Fruit fly (Drosophila melanogaster) whole organism, prepupa: Measurements from ENCODE around the gene CG2841.
A peak's percentile ranks its signal among the peaks of the same experiment; 100 is the strongest.

Source experiments
- Blimp-1 ChIP-seq: fragments of 200-800 bp; sonication (Bioruptor generic); optimal IDR thresholded peaks from 3 replicates; lab custom pipeline; 2017; ENCODE audit warnings: missing biosample characterization, missing genetic modification characterization, mild to moderate bottlenecking, moderate library complexity, missing genetic modification reagents
- CG10631 ChIP-seq: fragments of 200-800 bp; sonication (Bioruptor generic); optimal IDR thresholded peaks from 2 replicates; lab custom pipeline; 2016; ENCODE audit warnings: missing biosample characterization, missing genetic modification characterization
- CG10669 ChIP-seq: fragments of 200-800 bp; sonication (Bioruptor generic); optimal IDR thresholded peaks from 3 replicates; lab custom pipeline; 2018; ENCODE audit warnings: missing biosample characterization, mild to moderate bottlenecking, missing genetic modification characterization, moderate library complexity
- CG11294 ChIP-seq: fragments of 200-800 bp; sonication (Bioruptor generic); IDR thresholded peaks from 2 replicates; pipeline ENCODE4 v1.3.6; 2022; ENCODE audit warnings: missing biosample characterization, missing genetic modification characterization
- CG11762 ChIP-seq: fragments of 200-800 bp; sonication (Bioruptor generic); optimal IDR thresholded peaks from 3 replicates; lab custom pipeline; 2016; ENCODE audit warnings: missing biosample characterization, missing genetic modification characterization; ENCODE audit not compliant: insufficient read depth
- CG11902 ChIP-seq: fragments of 200-800 bp; sonication (Bioruptor generic); optimal IDR thresholded peaks from 3 replicates; lab custom pipeline; 2016; ENCODE audit warnings: missing biosample characterization, missing genetic modification characterization
- CG15336 ChIP-seq: fragments of 200-800 bp; sonication (Bioruptor generic); IDR thresholded peaks from 2 replicates; pipeline ENCODE4 v1.3.6; 2022; ENCODE audit warnings: missing biosample characterization, missing genetic modification characterization
- CG1621 ChIP-seq: fragments of 200-800 bp; sonication (Bioruptor generic); optimal IDR thresholded peaks from 3 replicates; lab custom pipeline; 2018; ENCODE audit warnings: missing biosample characterization, mild to moderate bottlenecking, missing genetic modification characterization
- CG16779 ChIP-seq: fragments of 200-800 bp; sonication (Bioruptor generic); optimal IDR thresholded peaks from 3 replicates; lab custom pipeline; 2017; ENCODE audit warnings: missing biosample characterization, mild to moderate bottlenecking, missing genetic modification characterization
- CG3032 ChIP-seq: fragments of 200-800 bp; optimal IDR thresholded peaks from 2 replicates; lab custom pipeline; 2019; ENCODE audit warnings: missing biosample characterization, mild to moderate bottlenecking, missing genetic modification characterization, moderate library complexity
- CG31627 ChIP-seq: fragments of 200-800 bp; sonication (Bioruptor generic); optimal IDR thresholded peaks from 3 replicates; lab custom pipeline; 2016; ENCODE audit warnings: missing biosample characterization, missing genetic modification characterization
- CG34406 ChIP-seq: fragments of 200-800 bp; sonication (Bioruptor generic); optimal IDR thresholded peaks from 3 replicates; lab custom pipeline; 2016; ENCODE audit warnings: missing biosample characterization, missing genetic modification characterization
- CG4318 ChIP-seq: fragments of 200-800 bp; sonication (Bioruptor generic); optimal IDR thresholded peaks from 3 replicates; lab custom pipeline; 2017; ENCODE audit warnings: missing biosample characterization, mild to moderate bottlenecking, missing genetic modification characterization
- CG6276 ChIP-seq: fragments of 200-800 bp; sonication (Bioruptor generic); optimal IDR thresholded peaks from 2 replicates; lab custom pipeline; 2017; ENCODE audit warnings: missing biosample characterization, mild to moderate bottlenecking, missing genetic modification characterization
- CG6792 ChIP-seq: fragments of 200-800 bp; sonication (Bioruptor generic); optimal IDR thresholded peaks from 3 replicates; lab custom pipeline; 2016; ENCODE audit warnings: missing biosample characterization, missing genetic modification characterization
- CG6808 ChIP-seq: fragments of 200-800 bp; sonication (Bioruptor generic); optimal IDR thresholded peaks from 3 replicates; lab custom pipeline; 2017; ENCODE audit warnings: missing biosample characterization, missing genetic modification characterization, mild to moderate bottlenecking, moderate library complexity, missing genetic modification reagents
- CG6854 ChIP-seq: fragments of 200-800 bp; sonication (Bioruptor generic); optimal IDR thresholded peaks from 2 replicates; lab custom pipeline; 2017; ENCODE audit warnings: missing biosample characterization, mild to moderate bottlenecking, missing genetic modification characterization
- CG8119 ChIP-seq: fragments of 200-800 bp; sonication (Bioruptor generic); IDR thresholded peaks from 3 replicates; pipeline ENCODE4 v1.3.6; 2022; ENCODE audit warnings: missing biosample characterization, missing genetic modification characterization
- CG8319 ChIP-seq: fragments of 200-800 bp; sonication (Bioruptor generic); optimal IDR thresholded peaks from 3 replicates; lab custom pipeline; 2016; ENCODE audit warnings: missing biosample characterization, missing genetic modification characterization
- CG9139 ChIP-seq: fragments of 200-800 bp; sonication (Bioruptor generic); optimal IDR thresholded peaks from 3 replicates; lab custom pipeline; 2017; ENCODE audit warnings: missing biosample characterization, mild to moderate bottlenecking, missing genetic modification characterization
- Eip75B ChIP-seq: fragments of 200-800 bp; sonication (Bioruptor generic); optimal IDR thresholded peaks from 3 replicates; lab custom pipeline; 2016; ENCODE audit warnings: missing biosample characterization, missing genetic modification characterization
- Eip93F ChIP-seq: fragments of 200-800 bp; sonication (Bioruptor generic); optimal IDR thresholded peaks from 2 replicates; lab custom pipeline; 2016; ENCODE audit warnings: missing biosample characterization, mild to moderate bottlenecking, missing genetic modification characterization
- Ets21C ChIP-seq: fragments of 200-800 bp; sonication (Bioruptor generic); optimal IDR thresholded peaks from 3 replicates; lab custom pipeline; 2016; ENCODE audit warnings: missing biosample characterization, missing genetic modification characterization
- Ets96B ChIP-seq: fragments of 200-800 bp; optimal IDR thresholded peaks from 2 replicates; lab custom pipeline; 2019; ENCODE audit warnings: missing biosample characterization, mild to moderate bottlenecking, missing genetic modification characterization, moderate library complexity
- Gug ChIP-seq: fragments of 200-800 bp; sonication (Bioruptor generic); IDR thresholded peaks from 2 replicates; pipeline ENCODE4 v1.3.6; 2022; ENCODE audit warnings: missing biosample characterization, missing genetic modification characterization
- Hr38 ChIP-seq: sonication (Bioruptor generic); optimal IDR thresholded peaks from 2 replicates; lab custom pipeline; 2016; ENCODE audit warnings: missing biosample characterization, missing genetic modification characterization
- Hr39 ChIP-seq: fragments of 200-800 bp; sonication (Bioruptor generic); optimal IDR thresholded peaks from 2 replicates; lab custom pipeline; 2016; ENCODE audit warnings: missing biosample characterization, missing genetic modification characterization
- Hr4 ChIP-seq: fragments of 200-800 bp; sonication (Bioruptor generic); optimal IDR thresholded peaks from 3 replicates; lab custom pipeline; 2016; ENCODE audit warnings: missing biosample characterization, missing genetic modification characterization
- Met ChIP-seq: fragments of 200-800 bp; sonication (Bioruptor generic); optimal IDR thresholded peaks from 3 replicates; lab custom pipeline; 2016; ENCODE audit warnings: missing biosample characterization, missing genetic modification characterization
- OdsH ChIP-seq: fragments of 200-800 bp; sonication (Bioruptor generic); optimal IDR thresholded peaks from 3 replicates; lab custom pipeline; 2016; ENCODE audit warnings: missing biosample characterization, missing genetic modification characterization
- Smox ChIP-seq: fragments of 200-800 bp; sonication (Bioruptor generic); optimal IDR thresholded peaks from 3 replicates; lab custom pipeline; 2016; ENCODE audit warnings: missing biosample characterization, missing genetic modification characterization
- Sox102F ChIP-seq: fragments of 200-800 bp; sonication (Bioruptor generic); optimal IDR thresholded peaks from 2 replicates; lab custom pipeline; 2016; ENCODE audit warnings: missing biosample characterization, mild to moderate bottlenecking, missing genetic modification characterization
- Sox14 ChIP-seq: fragments of 200-800 bp; sonication (Bioruptor generic); optimal IDR thresholded peaks from 3 replicates; lab custom pipeline; 2016; ENCODE audit warnings: missing biosample characterization, missing genetic modification characterization
- acj6 ChIP-seq: fragments of 200-800 bp; sonication (Bioruptor generic); optimal IDR thresholded peaks from 3 replicates; lab custom pipeline; 2016; ENCODE audit warnings: missing biosample characterization, missing genetic modification characterization
- cyc ChIP-seq: fragments of 200-800 bp; sonication (Bioruptor generic); optimal IDR thresholded peaks from 3 replicates; lab custom pipeline; 2016; ENCODE audit warnings: missing biosample characterization, missing genetic modification characterization
- dsx ChIP-seq: fragments of 200-800 bp; optimal IDR thresholded peaks from 3 replicates; lab custom pipeline; 2019; ENCODE audit warnings: missing biosample characterization, mild to moderate bottlenecking, missing genetic modification characterization, moderate library complexity; ENCODE audit not compliant: poor library complexity, severe bottlenecking
- esn ChIP-seq: fragments of 200-800 bp; sonication (Bioruptor generic); optimal IDR thresholded peaks from 2 replicates; lab custom pipeline; 2016; ENCODE audit warnings: missing biosample characterization, mild to moderate bottlenecking, missing genetic modification characterization, moderate library complexity
- fd59A ChIP-seq: fragments of 200-800 bp; sonication (Bioruptor generic); optimal IDR thresholded peaks from 2 replicates; lab custom pipeline; 2017; ENCODE audit warnings: missing biosample characterization, mild to moderate bottlenecking, missing genetic modification characterization, missing genetic modification reagents
- fd85E ChIP-seq: fragments of 200-800 bp; sonication (Bioruptor generic); optimal IDR thresholded peaks from 3 replicates; lab custom pipeline; 2016; ENCODE audit warnings: missing biosample characterization, missing genetic modification characterization
- fkh ChIP-seq: fragments of 200-800 bp; sonication (Bioruptor generic); optimal IDR thresholded peaks from 3 replicates; lab custom pipeline; 2017; ENCODE audit warnings: missing biosample characterization, mild to moderate bottlenecking, missing genetic modification characterization, moderate library complexity
- lz ChIP-seq: fragments of 200-800 bp; sonication (Bioruptor generic); optimal IDR thresholded peaks from 3 replicates; lab custom pipeline; 2016; ENCODE audit warnings: missing biosample characterization, missing genetic modification characterization
- net ChIP-seq: fragments of 200-800 bp; sonication (Bioruptor generic); optimal IDR thresholded peaks from 3 replicates; lab custom pipeline; 2016; ENCODE audit warnings: missing biosample characterization, missing genetic modification characterization
- pdm3 ChIP-seq: fragments of 200-800 bp; sonication (Bioruptor generic); optimal IDR thresholded peaks from 3 replicates; lab custom pipeline; 2016; ENCODE audit warnings: missing biosample characterization, missing genetic modification characterization
- salr ChIP-seq, 2 experiments: fragments of 200-800 bp; sonication (Bioruptor generic); optimal IDR thresholded peaks; 3 replicates each; lab custom pipeline; 2016 to 2018; ENCODE audit warnings: missing biosample characterization in 2 of 2, missing genetic modification characterization in 2 of 2, mild to moderate bottlenecking in 1 of 2
- spab ChIP-seq: fragments of 200-800 bp; sonication (Bioruptor generic); optimal IDR thresholded peaks from 2 replicates; lab custom pipeline; 2017; ENCODE audit warnings: missing biosample characterization, mild to moderate bottlenecking, missing genetic modification characterization, missing genetic modification reagents
- ss ChIP-seq, 2 experiments: fragments of 200-800 bp; sonication (Bioruptor generic); optimal IDR thresholded peaks; 2 replicates in 1 of 2; 3 replicates in 1 of 2; lab custom pipeline; 2017 to 2018; ENCODE audit warnings: mild to moderate bottlenecking in 2 of 2, missing biosample characterization in 2 of 2, missing genetic modification characterization in 2 of 2, moderate library complexity in 1 of 2
- svp ChIP-seq: fragments of 200-800 bp; sonication (Bioruptor generic); peaks from one replicate; lab custom pipeline; 2016; ENCODE audit warnings: missing biosample characterization, missing genetic modification characterization
- topi ChIP-seq: fragments of 200-800 bp; sonication (Bioruptor generic); optimal IDR thresholded peaks from 3 replicates; lab custom pipeline; 2016; ENCODE audit warnings: missing biosample characterization, missing genetic modification characterization
- vri ChIP-seq: fragments of 200-800 bp; sonication (Bioruptor generic); optimal IDR thresholded peaks from 3 replicates; lab custom pipeline; 2016; ENCODE audit warnings: missing biosample characterization, mild to moderate bottlenecking, missing genetic modification characterization

CG2841 gene

dm6 chrX:2358195-2358594, 8.0 kb downstream of the CG2841 start (continued):
- TF ChIP-seq CG11902 (GFP tag; lab: Kevin White, UChicago) (no peak), CG10631 (peak; percentile 63), CG15336 (peak; percentile 77), CG4318 (GFP tag; lab: Kevin White, UChicago) (peak; percentile 61), fkh (GFP tag; lab: Kevin White, UChicago) (no peak), Gug (peak; percentile 42), Blimp-1 (no peak), CG34406 (peak; percentile 58), OdsH (peak; percentile 71), CG6792 (peak; percentile 73), salr (GFP tag; optimal IDR thresholded peaks at IDR 0.05; lab: Kevin White, UChicago) (peak; percentile 4 to 50), ss (GFP tag; optimal IDR thresholded peaks at IDR 0.05; lab: Kevin White, UChicago) (peak; percentile 31 to 64), Ets21C (GFP tag; lab: Kevin White, UChicago) (no peak), topi (no peak)

DNA sequence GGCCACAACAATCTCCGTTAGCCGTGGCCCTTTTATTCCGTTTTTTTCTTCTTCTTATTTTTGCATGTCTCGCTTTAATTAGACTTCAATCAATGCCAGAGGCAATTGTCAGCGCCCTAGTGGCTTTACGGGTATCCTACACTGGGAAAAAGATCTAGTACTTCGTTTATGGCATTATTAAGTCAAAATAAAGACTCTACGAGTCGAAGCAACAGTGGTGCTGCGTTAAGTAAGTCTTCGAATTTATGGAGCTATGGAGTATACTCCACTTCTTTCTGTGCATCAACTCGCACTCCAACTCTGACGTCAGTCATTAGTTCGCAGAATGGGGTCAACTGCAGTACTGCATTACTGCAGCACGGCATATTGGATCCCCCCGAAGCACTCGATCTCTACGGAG, 9.7 kb downstream of the CG2841 start:
- TF ChIP-seq dsx (GFP tag; lab: Kevin White, UChicago) (no peak), acj6 (GFP tag; lab: Kevin White, UChicago) (no peak), CG1621 (tag; lab: Kevin White, UChicago) (no peak), CG6792 (no peak), CG9139 (GFP tag; lab: Kevin White, UChicago) (no peak), CG11902 (GFP tag; lab: Kevin White, UChicago) (no peak), Hr39 (GFP tag; lab: Kevin White, UChicago) (no peak), Smox (no peak), Sox102F (no peak), vri (GFP tag; lab: Kevin White, UChicago) (no peak), cyc (GFP tag; lab: Kevin White, UChicago) (no peak), OdsH (peak; percentile 4), CG8119 (GFP tag; lab: Robert Waterston, UW) (0 out of 3 replicates have a peak, but pooled peaks have one; percentile 37), Hr38 (no peak), fd85E (no peak), CG6854 (GFP tag; lab: Kevin White, UChicago) (no peak), CG34406 (no peak), CG4318 (GFP tag; lab: Kevin White, UChicago) (no peak), Sox14 (GFP tag; lab: Kevin White, UChicago) (no peak), esn (no peak), Blimp-1 (no peak), Gug (peak; percentile 48), CG6276 (GFP tag; lab: Kevin White, UChicago) (peak; percentile 39), spab (GFP tag; lab: Kevin White, UChicago) (peak; percentile 21), CG3032 (tag; lab: Kevin White, UChicago) (peak; percentile 41), CG11294 (GFP tag; lab: Robert Waterston, UW) (0 out of 2 replicates have a peak, but pooled peaks have one; percentile 18), fd59A (GFP tag; lab: Kevin White, UChicago) (no peak), CG31627 (GFP tag; lab: Kevin White, UChicago) (no peak), Ets96B (tag; lab: Kevin White, UChicago) (peak; percentile 23), Eip93F (GFP tag; lab: Kevin White, UChicago) (no peak), Eip75B (GFP tag; lab: Kevin White, UChicago) (peak; percentile 35), ss (GFP tag; optimal IDR thresholded peaks at IDR 0.05; lab: Kevin White, UChicago) (no peak), pdm3 (GFP tag; lab: Kevin White, UChicago) (peak; percentile 51), net (GFP tag; lab: Kevin White, UChicago) (peak; percentile 26), CG16779 (tag; lab: Kevin White, UChicago) (no peak), svp (GFP tag; lab: Kevin White, UChicago) (peak; percentile 39), Hr4 (peak; percentile 35), lz (GFP tag; lab: Kevin White, UChicago) (no peak), CG10631 (peak; percentile 20), CG6808 (no peak), CG11762 (GFP tag; lab: Kevin White, UChicago) (peak; percentile 20), CG8319 (no peak), CG10669 (peak; percentile 2), Met (GFP tag; lab: Kevin White, UChicago) (no peak)
